Fruit fly (Drosophila melanogaster) whole organism, embryonic: Measurements from ENCODE around the gene CG31800.

Experiments used
- Awh ChIP-seq: fragments of 200-800 bp; sonication (Bioruptor generic); IDR thresholded peaks from 2 replicates; pipeline ENCODE4, ENCODE4 v1.3.6; 2022; ENCODE audit warnings: missing biosample characterization, missing genetic modification characterization
- CG12659 ChIP-seq: fragments of 200-800 bp; sonication (Bioruptor generic); optimal IDR thresholded peaks from 3 replicates; lab custom pipeline; 2017; ENCODE audit warnings: mild to moderate bottlenecking, missing biosample characterization, missing genetic modification reagents, missing genetic modification characterization
- CG14014 ChIP-seq: fragments of 200-800 bp; sonication (Bioruptor generic); IDR thresholded peaks from 2 replicates; pipeline ENCODE4 v1.3.6; 2022; ENCODE audit warnings: missing biosample characterization, missing genetic modification characterization
- CG17186 ChIP-seq: fragments of 200-800 bp; sonication (Bioruptor generic); optimal IDR thresholded peaks from 3 replicates; lab custom pipeline; 2017; ENCODE audit warnings: missing biosample characterization, missing genetic modification reagents, missing genetic modification characterization
- CG6254 ChIP-seq: fragments of 200-800 bp; sonication (Bioruptor generic); optimal IDR thresholded peaks from 3 replicates; lab custom pipeline; 2017; ENCODE audit warnings: mild to moderate bottlenecking, missing biosample characterization, missing genetic modification reagents, missing genetic modification characterization
- Doc2 ChIP-seq: fragments of 200-800 bp; sonication (Bioruptor generic); IDR thresholded peaks from 2 replicates; pipeline ENCODE4 v1.3.6; 2022; ENCODE audit warnings: missing biosample characterization, missing genetic modification characterization
- grau ChIP-seq: fragments of 200-800 bp; optimal IDR thresholded peaks from 3 replicates; lab custom pipeline; 2019; ENCODE audit warnings: missing biosample characterization, mild to moderate bottlenecking, missing genetic modification characterization, moderate library complexity

DNA sequence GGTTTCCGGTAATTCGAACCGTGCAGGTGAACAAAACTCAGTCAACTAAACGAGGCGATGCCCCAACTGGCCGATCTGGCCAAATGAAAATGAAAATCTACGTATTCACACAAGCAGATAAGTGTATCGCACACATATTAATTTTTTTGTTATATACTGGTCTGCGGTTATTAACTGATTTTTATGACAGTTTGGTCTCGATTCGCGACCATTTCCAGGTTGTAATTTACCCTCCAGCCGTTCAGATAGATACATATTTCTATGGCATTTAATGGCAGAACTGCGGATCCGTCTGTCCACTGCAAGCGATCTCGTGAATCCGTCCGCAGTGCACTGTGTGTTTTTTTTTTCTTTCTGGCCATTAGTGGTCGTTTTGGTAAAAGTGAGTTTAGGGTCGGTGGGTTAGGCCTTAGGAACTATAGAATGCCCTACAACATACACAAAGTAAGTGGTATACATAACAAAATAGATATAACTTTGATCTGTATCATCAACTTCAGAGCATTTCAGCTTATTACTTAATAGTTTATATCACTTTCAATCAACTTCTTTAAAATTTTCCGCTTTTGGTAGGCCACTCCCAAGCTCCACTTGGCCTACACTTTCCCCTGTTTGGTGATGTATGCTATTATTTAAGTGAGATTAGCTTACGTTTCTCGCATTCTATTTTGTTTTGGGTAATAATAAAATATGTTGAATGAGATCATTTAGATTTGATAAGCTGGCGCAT, 39.9 kb upstream of the CG31800 start, which contains the start of gene CG17572:
- TF ChIP-seq Awh (no peak), CG12659 (GFP tag; lab: Kevin White, UChicago) (no peak), grau (no peak), CG14014 (GFP tag; lab: Robert Waterston, UW) (no peak), CG17186 (GFP tag; lab: Kevin White, UChicago) (no peak), Doc2 (GFP tag; lab: Robert Waterston, UW) (no peak), CG6254 (GFP tag; lab: Kevin White, UChicago) (no peak)
